Fruit fly (Drosophila melanogaster): ENCODE results near the gene CG11585.

Gene CG11585

DNA sequence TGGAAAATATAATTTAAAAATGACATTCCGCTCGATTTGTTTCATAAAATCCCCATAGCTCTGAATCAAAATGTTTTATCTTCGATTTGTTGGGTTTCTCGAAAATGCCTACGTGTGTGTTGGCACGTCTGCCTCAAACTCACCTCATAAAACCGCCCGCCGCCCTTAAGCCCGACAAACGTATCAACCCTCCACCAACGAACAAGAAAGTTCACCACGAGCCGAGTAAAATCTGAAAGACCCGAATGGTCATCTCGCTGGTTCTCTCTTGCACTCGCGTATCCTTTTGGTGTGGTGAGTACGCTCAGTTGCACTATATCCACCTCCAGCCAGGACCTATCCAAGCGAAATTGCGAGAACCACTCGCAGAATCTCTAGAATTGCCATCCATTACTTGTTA lies 32.7 kb downstream of the CG11585 start:
- TF ChIP-seq OdsH (GFP tag; optimal IDR thresholded peaks at IDR 0.05) (no peak), foxo (GFP tag; optimal IDR thresholded peaks at IDR 0.05) (no peak), Jra (GFP tag; optimal IDR thresholded peaks at IDR 0.05) (no peak), CG9705 (GFP tag; optimal IDR thresholded peaks at IDR 0.05) (no peak), CrebA (GFP tag; optimal IDR thresholded peaks at IDR 0.05; ENCODE audit: borderline replicate concordance) (no peak), HLH106 (tag; optimal IDR thresholded peaks at IDR 0.05) (no peak), sage (GFP tag; optimal IDR thresholded peaks at IDR 0.05) (no peak)

DNA sequence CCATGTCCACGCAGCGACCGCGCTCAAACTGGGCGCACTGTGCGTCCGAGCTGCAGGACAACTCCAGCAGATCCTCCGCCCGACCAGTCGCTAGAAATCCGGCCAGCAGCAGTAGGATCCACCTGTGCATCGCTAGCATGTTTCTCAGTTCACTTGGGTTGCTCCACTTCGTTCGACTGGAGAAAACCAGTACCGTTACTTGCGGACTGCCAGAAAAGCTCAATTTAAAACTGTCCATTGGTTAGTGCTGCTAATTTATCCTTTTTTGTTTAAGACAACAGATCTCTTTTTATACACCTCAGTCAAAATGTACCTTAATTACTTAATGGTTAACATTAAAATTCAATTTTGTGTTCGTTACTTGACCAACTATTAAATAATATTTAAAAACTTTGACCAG lies 36.3 kb downstream of the CG11585 start, which contains the start of gene CG11674:
TSS of gene CG11674 (minus strand) at position 215 of the 400 bp plus-strand sequence.
- TF ChIP-seq brk (GFP tag; optimal IDR thresholded peaks at IDR 0.05) = no peak
- no peak for TF ChIP-seq jim (GFP tag; optimal IDR thresholded peaks at IDR 0.05)
- TF ChIP-seq Dif (GFP tag; optimal IDR thresholded peaks at IDR 0.05; ENCODE audit: partially characterized antibody) = no peak
- TF ChIP-seq Hnf4 (GFP tag; optimal IDR thresholded peaks at IDR 0.05) = no peak
- no peak for TF ChIP-seq rgr (GFP tag; optimal IDR thresholded peaks at IDR 0.05)
- no peak for TF ChIP-seq Jra (GFP tag; optimal IDR thresholded peaks at IDR 0.05)
- TF ChIP-seq fru (GFP tag; optimal IDR thresholded peaks at IDR 0.05) = no peak
- no peak for TF ChIP-seq GATAd (GFP tag; optimal IDR thresholded peaks at IDR 0.05)
- TF ChIP-seq woc (GFP tag; optimal IDR thresholded peaks at IDR 0.05) = no peak
- TF ChIP-seq h (GFP tag; optimal IDR thresholded peaks at IDR 0.05) = no peak
- TF ChIP-seq Myc (optimal IDR thresholded peaks at IDR 0.05) = no peak
- TF ChIP-seq Vsx2 (GFP tag; optimal IDR thresholded peaks at IDR 0.05; ENCODE audit: partially characterized antibody) = no peak
- TF ChIP-seq dl (GFP tag; optimal IDR thresholded peaks at IDR 0.05; ENCODE audit: insufficient read depth in 1 of 2, partially characterized antibody in 2 of 2) = no peak
- no peak for TF ChIP-seq Hr83 (GFP tag; optimal IDR thresholded peaks at IDR 0.05; ENCODE audit: poor library complexity, severe bottlenecking)
- TF ChIP-seq sv (GFP tag; optimal IDR thresholded peaks at IDR 0.05) = no peak
- TF ChIP-seq psq (GFP tag; optimal IDR thresholded peaks at IDR 0.05) = no peak
- TF ChIP-seq lola (GFP tag; optimal IDR thresholded peaks at IDR 0.05) = no peak
- TF ChIP-seq Hr78 (GFP tag; optimal IDR thresholded peaks at IDR 0.05) = no peak
- TF ChIP-seq usp (GFP tag; optimal IDR thresholded peaks at IDR 0.05) = no peak

DNA sequence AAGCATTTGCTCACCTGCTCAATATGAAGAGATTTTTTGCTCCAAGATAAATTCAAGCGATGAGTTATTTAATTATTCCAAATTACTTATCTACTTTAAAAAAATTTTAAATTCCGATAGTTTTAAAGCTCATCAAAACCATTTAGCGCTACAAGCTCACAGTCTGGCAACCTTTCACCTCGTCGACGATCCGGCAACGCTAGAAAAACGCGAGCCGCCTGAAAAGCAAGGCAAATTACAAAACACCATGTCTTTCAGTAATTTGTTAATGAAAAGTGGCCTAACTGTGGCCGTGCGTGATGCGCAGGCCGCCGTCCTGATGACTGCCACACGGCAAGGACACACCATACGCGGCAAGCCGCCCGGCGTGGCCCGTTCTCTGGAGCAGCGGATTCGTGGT lies 36.8 kb downstream of the CG11585 start, which contains the start of gene mRpL38:
TSS of gene mRpL38 (plus strand) at position 197 of the 400 bp plus-strand sequence.
- no peak for TF ChIP-seq lola (GFP tag; optimal IDR thresholded peaks at IDR 0.05)
- TF ChIP-seq psq (GFP tag; optimal IDR thresholded peaks at IDR 0.05) = no peak
- no peak for TF ChIP-seq Dfd (GFP tag; optimal IDR thresholded peaks at IDR 0.05)
- TF ChIP-seq br (GFP tag; optimal IDR thresholded peaks at IDR 0.05) = no peak
- TF ChIP-seq Hr83 (GFP tag; optimal IDR thresholded peaks at IDR 0.05; ENCODE audit: poor library complexity, severe bottlenecking) = no peak
- no peak for TF ChIP-seq dmrt93B (GFP tag; optimal IDR thresholded peaks at IDR 0.05)
- TF ChIP-seq h (GFP tag; optimal IDR thresholded peaks at IDR 0.05) = no peak
- no peak for TF ChIP-seq woc (GFP tag; optimal IDR thresholded peaks at IDR 0.05)
- TF ChIP-seq sv (GFP tag; optimal IDR thresholded peaks at IDR 0.05) = no peak
- TF ChIP-seq pan (optimal IDR thresholded peaks at IDR 0.05) = no peak

DNA sequence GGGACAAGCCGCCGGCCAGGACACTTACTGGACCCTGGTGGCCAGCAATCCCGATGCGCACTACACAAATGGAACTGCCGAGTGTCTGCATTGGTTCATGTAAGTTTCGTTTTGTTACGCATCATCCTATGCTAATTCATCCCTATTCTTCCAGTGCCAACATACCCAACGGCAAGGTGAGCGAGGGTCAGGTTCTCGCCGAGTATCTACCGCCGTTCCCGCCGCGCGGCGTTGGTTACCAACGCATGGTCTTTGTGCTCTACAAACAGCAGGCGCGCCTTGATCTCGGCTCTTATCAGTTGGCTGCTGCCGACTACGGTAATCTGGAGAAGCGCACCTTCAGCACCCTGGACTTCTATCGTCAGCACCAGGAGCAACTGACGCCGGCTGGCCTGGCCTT lies 37.7 kb downstream of the CG11585 start:
- TF ChIP-seq OdsH (GFP tag; optimal IDR thresholded peaks at IDR 0.05) (no peak), woc (GFP tag; optimal IDR thresholded peaks at IDR 0.05) (no peak), pan (optimal IDR thresholded peaks at IDR 0.05) (no peak), Rel (GFP tag; optimal IDR thresholded peaks at IDR 0.05) (no peak), Rel (tag; optimal IDR thresholded peaks at IDR 0.05) (no peak), N (GFP tag; optimal IDR thresholded peaks at IDR 0.05) (no peak), dmrt93B (GFP tag; optimal IDR thresholded peaks at IDR 0.05) (no peak), Hr83 (GFP tag; optimal IDR thresholded peaks at IDR 0.05; ENCODE audit: poor library complexity, severe bottlenecking) (no peak), Dfd (GFP tag; optimal IDR thresholded peaks at IDR 0.05) (no peak), br (GFP tag; optimal IDR thresholded peaks at IDR 0.05) (no peak), ey (GFP tag; optimal IDR thresholded peaks at IDR 0.05) (no peak), usp (GFP tag; optimal IDR thresholded peaks at IDR 0.05) (no peak), sv (GFP tag; optimal IDR thresholded peaks at IDR 0.05) (no peak), brk (GFP tag; optimal IDR thresholded peaks at IDR 0.05) (no peak), Abd-B (GFP tag; optimal IDR thresholded peaks at IDR 0.05) (no peak), Jra (GFP tag; optimal IDR thresholded peaks at IDR 0.05) (no peak), psq (GFP tag; optimal IDR thresholded peaks at IDR 0.05) (no peak)

Measured in whole organism, wandering third instar larva.